Fruit fly (Drosophila melanogaster): Measurements from ENCODE around the gene CG14132.

CG14132 gene

dm6 chr3L:11681794-11682193 is 33.3 kb downstream of the CG14132 start, which contains the start of gene TfIIEalpha (continued):
- no peak for TF ChIP-seq caup (GFP tag; optimal IDR thresholded peaks at IDR 0.05; ENCODE audit: severe bottlenecking)
- TF ChIP-seq CG4617 (GFP tag; optimal IDR thresholded peaks at IDR 0.05; ENCODE audit: borderline replicate concordance): peak; percentile 91
- no peak for TF ChIP-seq Trl (optimal IDR thresholded peaks at IDR 0.05)
- TF ChIP-seq Trl (GFP tag; optimal IDR thresholded peaks at IDR 0.05): no peak
- no peak for TF ChIP-seq jigr1 (GFP tag; IDR thresholded peaks at IDR 0.05)
- TF ChIP-seq tup (GFP tag; optimal IDR thresholded peaks at IDR 0.05): no peak
- TF ChIP-seq mld (GFP tag; IDR thresholded peaks at IDR 0.05; ENCODE audit: partially characterized antibody): no peak
- peak; percentile 58 for TF ChIP-seq YL-1 (GFP tag; optimal IDR thresholded peaks at IDR 0.05)
- peak; percentile 11 for TF ChIP-seq Hsf (GFP tag; optimal IDR thresholded peaks at IDR 0.05)
- TF ChIP-seq CG2712 (tag; optimal IDR thresholded peaks at IDR 0.05): peak; percentile 7
- no peak; the same call in 2 of the 3 replicates for TF ChIP-seq CG34422 (GFP tag; IDR thresholded peaks at IDR 0.05)
- TF ChIP-seq CG1603 (tag; optimal IDR thresholded peaks at IDR 0.05): peak; percentile 77
- peak; percentile 2 for TF ChIP-seq CG10147 (GFP tag; optimal IDR thresholded peaks at IDR 0.05)
- TF ChIP-seq CG12769 (tag; optimal IDR thresholded peaks at IDR 0.05): peak; percentile 27
- peak; percentile 14 for TF ChIP-seq CG13894 (tag; optimal IDR thresholded peaks at IDR 0.05)
- no peak for TF ChIP-seq dan (GFP tag; IDR thresholded peaks at IDR 0.05)
- no peak for TF ChIP-seq bab2 (GFP tag; optimal IDR thresholded peaks at IDR 0.05)
- peak; percentile 69 for TF ChIP-seq HmgD (GFP tag; optimal IDR thresholded peaks at IDR 0.05)
- TF ChIP-seq trem (tag; optimal IDR thresholded peaks at IDR 0.05): peak; percentile 62
- peak; percentile 11 for TF ChIP-seq PHDP (tag; optimal IDR thresholded peaks at IDR 0.05)
- TF ChIP-seq CG12104 (GFP tag; optimal IDR thresholded peaks at IDR 0.05): no peak
- no peak for TF ChIP-seq CG31388 (GFP tag; optimal IDR thresholded peaks at IDR 0.05)
- no peak for TF ChIP-seq CG6683 (GFP tag; optimal IDR thresholded peaks at IDR 0.05)
- TF ChIP-seq Blimp-1 (GFP tag; optimal IDR thresholded peaks at IDR 0.05): no peak
- TF ChIP-seq Nf-YC (tag; optimal IDR thresholded peaks at IDR 0.05): peak; percentile 23
- TF ChIP-seq BEAF-32 (GFP tag; optimal IDR thresholded peaks at IDR 0.05): peak; percentile 48
- TF ChIP-seq CG3281 (GFP tag; optimal IDR thresholded peaks at IDR 0.05): no peak
- TF ChIP-seq Spps (tag; optimal IDR thresholded peaks at IDR 0.05): no peak
- TF ChIP-seq CG12236 (GFP tag; optimal IDR thresholded peaks at IDR 0.05): no peak
- TF ChIP-seq toy (GFP tag; IDR thresholded peaks at IDR 0.05): no peak
- TF ChIP-seq Dad (GFP tag; optimal IDR thresholded peaks at IDR 0.05): no peak
- TF ChIP-seq CG17568 (GFP tag; optimal IDR thresholded peaks at IDR 0.05): no peak
- no peak for TF ChIP-seq CG17385 (GFP tag; optimal IDR thresholded peaks at IDR 0.05)
- TF ChIP-seq ro (GFP tag; IDR thresholded peaks at IDR 0.05): no peak
- TF ChIP-seq CG12942 (GFP tag; optimal IDR thresholded peaks at IDR 0.05): no peak
- no peak for TF ChIP-seq CG7963 (GFP tag; IDR thresholded peaks at IDR 0.05; ENCODE audit: partially characterized antibody)
- no peak for TF ChIP-seq Sox102F (GFP tag; optimal IDR thresholded peaks at IDR 0.05)
- peak; percentile 73 for TF ChIP-seq vvl (GFP tag; IDR thresholded peaks at IDR 0.05)
- TF ChIP-seq p53 (GFP tag; optimal IDR thresholded peaks at IDR 0.05): no peak
- TF ChIP-seq Xbp1 (GFP tag; optimal IDR thresholded peaks at IDR 0.05): no peak
- no peak for TF ChIP-seq Doc2 (GFP tag; IDR thresholded peaks at IDR 0.05)
- no peak for TF ChIP-seq CG3407 (GFP tag; optimal IDR thresholded peaks at IDR 0.05)
- peak; percentile 34; the same call in 1 of the 3 replicates for TF ChIP-seq knrl (GFP tag; IDR thresholded peaks at IDR 0.05; ENCODE audit: partially characterized antibody)
- TF ChIP-seq scrt (GFP tag; optimal IDR thresholded peaks at IDR 0.05): no peak
- no peak for TF ChIP-seq CG4282 (GFP tag; optimal IDR thresholded peaks at IDR 0.05)
- no peak for TF ChIP-seq tap (tag; optimal IDR thresholded peaks at IDR 0.05)
- TF ChIP-seq CG31441 (GFP tag; IDR thresholded peaks at IDR 0.05): no peak
- no peak for TF ChIP-seq CG11247 (GFP tag; IDR thresholded peaks at IDR 0.05)
- TF ChIP-seq CG12659 (GFP tag; optimal IDR thresholded peaks at IDR 0.05): peak; percentile 60
- no peak for TF ChIP-seq NK7.1 (GFP tag; optimal IDR thresholded peaks at IDR 0.05)
- TF ChIP-seq chm (GFP tag; IDR thresholded peaks at IDR 0.05): no peak

All from whole organism, embryonic.